Worm (Caenorhabditis elegans): Measurements from ENCODE around the gene Y71H2AM.25.

Gene Y71H2AM.25

DNA sequence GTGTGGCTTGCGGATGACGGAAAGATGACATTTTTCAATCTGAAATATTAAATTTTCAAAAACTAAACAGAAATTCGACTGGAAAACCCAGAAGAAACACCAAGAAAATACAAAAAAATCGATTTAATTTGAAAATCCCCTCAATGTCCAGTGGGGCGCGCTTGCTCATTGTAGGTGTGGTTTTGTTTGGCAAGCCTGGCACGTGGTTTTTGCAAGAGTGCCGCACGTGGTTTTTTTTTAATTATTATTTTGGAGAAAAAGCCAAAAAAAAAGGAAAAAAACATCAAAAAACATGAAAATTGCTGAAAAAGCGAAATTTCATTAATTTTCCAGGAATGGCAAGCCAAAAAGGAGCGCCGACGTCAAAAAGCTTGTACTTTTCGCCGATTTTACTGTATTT, 33.6 kb upstream of the Y71H2AM.25 start, which contains the start of gene swsn-3 (continued):
- TF ChIP-seq unc-42 (tag; optimal IDR thresholded peaks at IDR 0.05): peak; percentile 80
- peak; percentile 45 for TF ChIP-seq pag-3 (tag; optimal IDR thresholded peaks at IDR 0.05; ENCODE audit: borderline replicate concordance)
- peak; percentile 57 for TF ChIP-seq sox-2 (GFP tag; IDR thresholded peaks at IDR 0.05)
- TF ChIP-seq ama-1 (optimal IDR thresholded peaks at IDR 0.05): no peak
- peak; percentile 81 for TF ChIP-seq ztf-16 (tag; optimal IDR thresholded peaks at IDR 0.05)
- peak; percentile 90 for TF ChIP-seq F13H6.1 (tag; optimal IDR thresholded peaks at IDR 0.05)
- TF ChIP-seq pros-1 (tag; optimal IDR thresholded peaks at IDR 0.05): no peak
- TF ChIP-seq hlh-6 (tag; optimal IDR thresholded peaks at IDR 0.05): peak; percentile 79
- 0 out of 2 replicates have a peak, but pooled peaks have one; percentile 45 for TF ChIP-seq unc-3 (GFP tag; conservative IDR thresholded peaks at IDR 0.05)
- peak; percentile 79 for TF ChIP-seq unc-3 (tag; optimal IDR thresholded peaks at IDR 0.05)
- peak; percentile 88 for TF ChIP-seq ref-2 (tag; optimal IDR thresholded peaks at IDR 0.05)
- TF ChIP-seq ceh-18 (tag; optimal IDR thresholded peaks at IDR 0.05): peak; percentile 85
- peak; percentile 90 for TF ChIP-seq ttx-3 (tag; optimal IDR thresholded peaks at IDR 0.05)
- peak; percentile 70 for TF ChIP-seq T23F11.4 (GFP tag; optimal IDR thresholded peaks at IDR 0.05)
- no peak for TF ChIP-seq nhr-11 (tag; optimal IDR thresholded peaks at IDR 0.05)
- peak; percentile 46 for TF ChIP-seq fkh-6 (tag; optimal IDR thresholded peaks at IDR 0.05)
- peak; percentile 89 for TF ChIP-seq pax-1 (tag; optimal IDR thresholded peaks at IDR 0.05)
- TF ChIP-seq ceh-30 (tag; optimal IDR thresholded peaks at IDR 0.05): peak; percentile 55
- peak; percentile 73 for TF ChIP-seq npax-4 (tag; optimal IDR thresholded peaks at IDR 0.05)
- TF ChIP-seq rnt-1 (tag; optimal IDR thresholded peaks at IDR 0.05): peak; percentile 93
- no peak for TF ChIP-seq fkh-10 (GFP tag; optimal IDR thresholded peaks at IDR 0.05)
- peak; percentile 76 for TF ChIP-seq sdc-2 (tag; optimal IDR thresholded peaks at IDR 0.05)
- peak; percentile 93 for TF ChIP-seq tbx-2 (tag; optimal IDR thresholded peaks at IDR 0.05)
- TF ChIP-seq ceh-14 (tag; optimal IDR thresholded peaks at IDR 0.05): peak; percentile 98
- peak; percentile 48 for TF ChIP-seq tbx-7 (tag; optimal IDR thresholded peaks at IDR 0.05)
- peak; percentile 83 for TF ChIP-seq ceh-2 (tag; optimal IDR thresholded peaks at IDR 0.05)
- TF ChIP-seq fax-1 (tag; optimal IDR thresholded peaks at IDR 0.05): peak; percentile 78
- TF ChIP-seq ceh-6 (GFP tag; optimal IDR thresholded peaks at IDR 0.05): peak; percentile 65
- peak; percentile 68 for TF ChIP-seq gmeb-2 (tag; optimal IDR thresholded peaks at IDR 0.05)
- peak; percentile 74 for TF ChIP-seq C38D4.7 (GFP tag; optimal IDR thresholded peaks at IDR 0.05)
- peak; percentile 54 for TF ChIP-seq pqm-1 (tag; optimal IDR thresholded peaks at IDR 0.05)
- no peak for TF ChIP-seq mec-3 (tag; optimal IDR thresholded peaks at IDR 0.05; ENCODE audit: borderline replicate concordance)
- peak; percentile 71 for TF ChIP-seq madf-2 (tag; optimal IDR thresholded peaks at IDR 0.05)
- no peak for TF ChIP-seq pha-4 (tag; optimal IDR thresholded peaks at IDR 0.05)
- peak; percentile 79 for TF ChIP-seq che-1 (tag; optimal IDR thresholded peaks at IDR 0.05)
- TF ChIP-seq ets-4 (tag; optimal IDR thresholded peaks at IDR 0.05): peak; percentile 40
- TF ChIP-seq pha-2 (tag; optimal IDR thresholded peaks at IDR 0.05): peak; percentile 83
- TF ChIP-seq hlh-13 (GFP tag; optimal IDR thresholded peaks at IDR 0.05): peak; percentile 52
- TF ChIP-seq syd-9 (tag; optimal IDR thresholded peaks at IDR 0.05): peak; percentile 57
- TF ChIP-seq ceh-34 (tag; optimal IDR thresholded peaks at IDR 0.05): peak; percentile 91
- TF ChIP-seq ceh-9 (tag; optimal IDR thresholded peaks at IDR 0.05): no peak
- peak; percentile 76 for TF ChIP-seq ceh-24 (tag; optimal IDR thresholded peaks at IDR 0.05)
- TF ChIP-seq ceh-19 (GFP tag; optimal IDR thresholded peaks at IDR 0.05): peak; percentile 25
- TF ChIP-seq zip-5 (tag; optimal IDR thresholded peaks at IDR 0.05): peak; percentile 63
- peak; percentile 91 for TF ChIP-seq hlh-30 (tag; optimal IDR thresholded peaks at IDR 0.05; ENCODE audit: insufficient read depth)
- TF ChIP-seq unc-86 (tag; optimal IDR thresholded peaks at IDR 0.05): peak; percentile 91
- TF ChIP-seq elt-4 (tag; optimal IDR thresholded peaks at IDR 0.05): no peak
- peak; percentile 68 for TF ChIP-seq hlh-15 (tag; optimal IDR thresholded peaks at IDR 0.05)
- peak; percentile 93 for TF ChIP-seq dmd-4 (tag; optimal IDR thresholded peaks at IDR 0.05; ENCODE audit: borderline replicate concordance)
- TF ChIP-seq unc-55 (GFP tag; optimal IDR thresholded peaks at IDR 0.05): peak; percentile 38

Measured in whole organism, late embryonic.